Worm (Caenorhabditis elegans): Measurements from ENCODE around the gene cgt-1.

- TF ChIP-seq W03F9.2 (tag; optimal IDR thresholded peaks at IDR 0.05) = no peak
- TF ChIP-seq him-1 (tag; optimal IDR thresholded peaks at IDR 0.05) = no peak
Measured at ce11 chrV:15915307-15915706, 26.7 kb upstream of the cgt-1 start.
